Worm (Caenorhabditis elegans) whole organism, midembryonic: Measurements from ENCODE around the gene hpo-29.
A peak's percentile ranks its signal among the peaks of the same experiment; 100 is the strongest.

ENCODE experiments used
- T22C8.4 ChIP-seq: fragments of 200-800 bp; sonication (Bioruptor generic); IDR thresholded peaks from 2 replicates; pipeline ENCODE4 v1.3.6; 2022; ENCODE audit warnings: missing genetic modification characterization, missing compliant biosample characterization
- cog-1 ChIP-seq: sonication (generic microtip); optimal IDR thresholded peaks from 2 replicates; lab custom pipeline; 2016; ENCODE audit warnings: missing genetic modification characterization, missing compliant biosample characterization
- flt-1 ChIP-seq: fragments of 200-800 bp; sonication (Bioruptor generic); IDR thresholded peaks from 2 replicates; pipeline ENCODE4 v1.3.6; 2022; ENCODE audit warnings: missing genetic modification characterization, missing compliant biosample characterization
- klf-2 ChIP-seq: fragments of 200-800 bp; sonication (Bioruptor generic); conservative IDR thresholded peaks from 2 replicates; pipeline ENCODE4 v1.3.6; 2022; ENCODE audit warnings: missing genetic modification reagents, missing genetic modification characterization, missing compliant biosample characterization
- med-1 ChIP-seq: sonication (generic microtip); optimal IDR thresholded peaks from 2 replicates; lab custom pipeline; 2017; ENCODE audit warnings: missing genetic modification characterization, mild to moderate bottlenecking, missing compliant biosample characterization, antibody characterized with exemption, missing genetic modification reagents; ENCODE audit not compliant: insufficient read depth
- ref-1 ChIP-seq: fragments of 200-800 bp; sonication (Bioruptor generic); conservative IDR thresholded peaks from 2 replicates; pipeline ENCODE4 v1.3.6; 2022; ENCODE audit warnings: missing genetic modification reagents, missing genetic modification characterization, missing compliant biosample characterization
- tab-1 ChIP-seq: fragments of 200-800 bp; sonication (Bioruptor generic); IDR thresholded peaks from 2 replicates; pipeline ENCODE4 v1.3.6; 2022; ENCODE audit warnings: missing genetic modification characterization, missing compliant biosample characterization
- ztf-23 ChIP-seq: fragments of 200-800 bp; sonication (Bioruptor generic); IDR thresholded peaks from 2 replicates; pipeline ENCODE4 v1.3.6; 2022; ENCODE audit warnings: missing genetic modification reagents, missing genetic modification characterization, missing compliant biosample characterization
- ztf-29 ChIP-seq: fragments of 200-800 bp; sonication (Bioruptor generic); IDR thresholded peaks from 2 replicates; pipeline ENCODE4 v1.3.6; 2022; ENCODE audit warnings: missing genetic modification reagents, missing genetic modification characterization, missing compliant biosample characterization

hpo-29 gene

DNA sequence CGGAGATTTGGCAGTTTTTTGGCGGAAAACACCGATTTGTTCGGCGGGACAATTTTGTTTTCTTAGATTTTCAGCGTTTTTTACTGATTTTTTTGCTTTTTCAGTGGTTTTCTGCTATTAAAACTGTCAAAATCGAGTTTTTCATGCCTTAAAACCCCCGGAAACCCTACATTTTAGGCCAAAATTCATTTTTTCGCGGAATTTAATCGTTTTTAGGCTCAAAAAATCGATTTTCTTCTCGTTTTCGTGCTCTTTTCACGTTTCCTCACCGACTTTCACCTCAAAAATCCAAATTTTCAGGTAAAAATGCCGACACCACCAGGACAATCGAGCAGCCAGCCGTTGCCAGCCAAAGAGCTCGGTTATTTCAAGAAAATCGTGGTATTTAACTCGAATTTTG, at the start of gene hpo-29:
hpo-29 (plus strand) TSS at position 301 of the 400 bp plus-strand sequence.
- no peak for TF ChIP-seq T22C8.4 (GFP tag; lab: Robert Waterston, UW)
- no peak for TF ChIP-seq flt-1 (GFP tag; lab: Robert Waterston, UW)
- TF ChIP-seq cog-1 (tag; lab: Kevin White, UChicago): no peak

DNA sequence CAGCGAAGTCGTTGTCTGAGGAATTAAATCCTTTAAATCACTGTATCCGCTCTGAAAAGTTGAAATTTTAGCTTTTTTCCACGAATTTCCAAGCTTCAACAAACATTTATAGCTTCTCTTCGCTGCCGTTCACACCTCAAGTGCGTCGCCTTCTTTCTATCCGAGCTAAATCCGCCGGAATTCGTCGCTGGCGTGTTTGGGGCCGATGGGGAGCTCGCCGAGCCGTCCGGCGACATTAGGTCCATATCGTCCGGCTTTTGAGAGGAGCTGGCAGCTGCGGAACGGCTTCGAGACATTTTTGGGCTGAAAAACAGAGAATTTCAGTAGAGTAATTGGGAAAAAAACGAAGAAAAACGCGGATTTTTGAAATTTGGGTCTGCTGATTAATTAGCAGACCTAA, 47.8 kb upstream of the hpo-29 start, which contains the start of gene mxl-2:
mxl-2 (minus strand) TSS at position 303 of the 400 bp plus-strand sequence.
- TF ChIP-seq tab-1 (no peak), T22C8.4 (GFP tag; lab: Robert Waterston, UW) (no peak), ztf-23 (GFP tag; lab: Robert Waterston, UW) (no peak), klf-2 (GFP tag; lab: Robert Waterston, UW) (no peak), flt-1 (GFP tag; lab: Robert Waterston, UW) (no peak), med-1 (GFP tag; lab: Kevin White, UChicago) (no peak), ztf-29 (GFP tag; lab: Robert Waterston, UW) (no peak), cog-1 (tag; lab: Kevin White, UChicago) (no peak), ref-1 (no peak)

DNA sequence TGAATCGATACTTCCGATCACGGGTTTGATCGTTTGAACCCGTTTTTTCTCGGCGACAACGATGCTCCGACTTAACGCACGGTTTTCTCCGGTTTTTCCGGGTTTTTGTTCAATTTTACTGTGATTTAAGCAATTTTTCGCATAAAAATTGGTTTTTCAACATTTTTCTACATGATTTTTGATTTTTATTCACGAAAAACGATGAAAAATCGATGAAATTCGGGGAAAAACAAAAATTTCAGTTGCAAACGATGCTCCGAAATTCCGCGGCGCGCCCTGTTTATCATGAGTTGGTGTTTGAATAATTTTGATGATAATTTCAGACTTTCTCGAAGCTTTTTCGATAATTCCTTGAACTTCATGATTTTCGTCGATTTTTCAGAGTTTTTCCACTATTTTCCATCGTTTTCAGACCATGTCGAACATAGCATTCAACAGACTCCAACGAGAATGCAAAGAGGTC, 47.2 kb upstream of the hpo-29 start, which contains the start of gene ubc-20:
ubc-20 (plus strand) TSS at position 413 of the 463 bp plus-strand sequence.
- TF ChIP-seq ztf-29 (GFP tag; lab: Robert Waterston, UW): no peak

DNA sequence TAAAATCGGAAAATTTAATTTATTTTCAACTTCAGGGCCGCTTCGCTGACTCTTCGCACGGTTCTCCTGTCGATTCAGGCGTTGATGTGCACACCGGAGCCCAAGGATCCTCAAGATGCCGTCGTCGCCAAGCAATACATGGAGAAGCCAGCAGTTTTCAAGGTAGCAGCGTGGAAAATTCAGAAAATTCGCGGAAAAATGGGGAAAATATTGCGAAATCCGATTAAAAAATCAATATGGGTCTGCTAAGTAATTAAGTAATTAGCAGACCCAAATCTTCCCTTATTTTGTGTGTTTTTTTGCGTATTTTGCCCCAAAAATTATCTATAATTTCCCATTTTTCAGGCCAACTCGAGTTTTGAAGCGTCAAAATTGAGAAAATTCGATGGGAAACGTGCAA, 46.4 kb upstream of the hpo-29 start:
- no peak for TF ChIP-seq med-1 (GFP tag; lab: Kevin White, UChicago)
- no peak for TF ChIP-seq ztf-29 (GFP tag; lab: Robert Waterston, UW)
- no peak for TF ChIP-seq klf-2 (GFP tag; lab: Robert Waterston, UW)
- no peak for TF ChIP-seq cog-1 (tag; lab: Kevin White, UChicago)
- TF ChIP-seq ztf-23 (GFP tag; lab: Robert Waterston, UW): no peak
- no peak for TF ChIP-seq T22C8.4 (GFP tag; lab: Robert Waterston, UW)

DNA sequence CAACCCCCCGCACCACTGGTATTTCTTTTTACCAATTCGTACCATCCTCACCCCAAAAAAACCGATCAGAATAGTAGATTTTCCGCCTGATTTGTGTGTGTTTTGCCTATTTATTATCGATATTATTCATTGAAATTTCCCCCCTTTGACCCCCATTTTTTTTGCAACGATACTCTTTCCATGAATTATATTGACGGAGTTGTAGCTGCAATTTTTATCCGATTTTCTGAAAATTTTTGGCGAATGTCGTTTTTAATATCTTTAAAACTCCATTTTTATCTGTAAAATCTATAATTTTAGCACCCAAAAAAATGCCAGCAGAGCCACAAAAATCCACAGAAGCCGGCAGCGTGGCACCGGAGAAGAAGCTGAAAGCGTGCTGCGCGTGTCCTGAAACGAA, 45.0 kb upstream of the hpo-29 start, which contains the start of gene cox-17:
cox-17 (plus strand) TSS at position 301 of the 400 bp plus-strand sequence.
- TF ChIP-seq klf-2 (GFP tag; lab: Robert Waterston, UW) (no peak), med-1 (GFP tag; lab: Kevin White, UChicago) (no peak)

DNA sequence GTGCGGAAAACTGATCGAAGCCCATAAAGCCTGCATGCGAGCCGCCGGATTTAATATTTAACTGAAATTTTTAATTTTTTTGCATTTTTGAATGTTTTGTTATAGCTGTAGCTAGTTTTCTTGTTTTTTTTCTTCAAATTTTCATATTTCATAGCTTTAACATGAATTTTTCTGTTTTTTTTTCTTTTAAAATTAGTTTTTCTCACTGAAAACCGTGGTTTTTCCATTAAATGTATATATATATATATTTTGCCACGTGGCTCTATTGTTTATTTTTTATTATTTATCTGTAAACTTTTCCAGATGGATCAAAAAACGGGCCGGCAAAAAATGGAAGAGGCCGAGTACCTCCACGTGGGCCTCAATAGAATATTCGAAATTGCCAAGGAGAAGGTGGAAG, 43.8 kb upstream of the hpo-29 start, which contains the start of gene sec-20:
sec-20 (plus strand) TSS at position 301 of the 400 bp plus-strand sequence.
- TF ChIP-seq ztf-23 (GFP tag; lab: Robert Waterston, UW) (no peak), cog-1 (tag; lab: Kevin White, UChicago) (no peak), flt-1 (GFP tag; lab: Robert Waterston, UW) (no peak), med-1 (GFP tag; lab: Kevin White, UChicago) (no peak), T22C8.4 (GFP tag; lab: Robert Waterston, UW) (no peak), tab-1 (no peak), ztf-29 (GFP tag; lab: Robert Waterston, UW) (no peak)

DNA sequence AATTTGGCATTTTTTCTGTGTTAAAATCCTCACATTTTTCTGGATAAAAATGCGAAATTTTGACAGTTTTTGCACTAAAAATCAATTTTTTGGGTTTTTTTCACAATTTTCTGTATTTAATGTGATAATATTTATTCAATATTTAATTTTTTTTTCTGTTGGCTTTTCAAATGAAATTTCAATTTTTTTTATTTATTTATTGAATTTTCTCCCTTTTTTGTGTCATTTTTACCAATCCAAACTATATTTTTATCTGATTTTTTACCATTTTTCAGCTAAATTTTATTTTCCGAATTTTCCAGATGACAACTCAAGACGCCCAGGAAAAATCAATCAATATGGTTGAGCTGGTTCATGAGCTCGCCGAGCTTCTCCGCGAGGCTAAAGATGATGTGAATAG, 41.5 kb upstream of the hpo-29 start, which contains the start of gene F40G9.17:
F40G9.17 (plus strand) TSS at position 301 of the 400 bp plus-strand sequence.
- TF ChIP-seq med-1 (GFP tag; lab: Kevin White, UChicago) (no peak), tab-1 (no peak), ztf-29 (GFP tag; lab: Robert Waterston, UW) (no peak), T22C8.4 (GFP tag; lab: Robert Waterston, UW) (no peak), flt-1 (GFP tag; lab: Robert Waterston, UW) (no peak), ztf-23 (GFP tag; lab: Robert Waterston, UW) (no peak), ref-1 (no peak), cog-1 (tag; lab: Kevin White, UChicago) (no peak), klf-2 (GFP tag; lab: Robert Waterston, UW) (no peak)

DNA sequence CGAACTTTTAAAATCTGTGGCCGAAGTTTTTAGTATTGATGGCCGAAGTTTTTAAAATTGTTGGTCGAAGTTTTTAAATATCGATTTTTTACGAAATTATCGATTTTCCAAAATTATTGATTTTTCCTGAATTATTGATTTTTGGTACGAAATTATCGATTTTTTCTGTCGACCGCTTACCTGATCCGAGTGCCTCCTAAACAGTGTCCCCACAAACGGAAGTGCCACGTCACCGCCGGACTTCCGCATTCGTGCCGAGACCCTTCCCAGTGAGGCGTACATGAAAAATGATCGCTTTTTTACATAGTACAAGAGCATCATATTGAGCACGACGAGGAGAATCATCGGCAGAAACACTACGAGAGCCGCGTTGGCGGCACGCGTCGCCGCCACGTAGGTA, 31.7 kb upstream of the hpo-29 start:
- no peak for TF ChIP-seq ztf-23 (GFP tag; lab: Robert Waterston, UW)
- TF ChIP-seq T22C8.4 (GFP tag; lab: Robert Waterston, UW): peak; percentile 95
- no peak for TF ChIP-seq cog-1 (tag; lab: Kevin White, UChicago)

DNA sequence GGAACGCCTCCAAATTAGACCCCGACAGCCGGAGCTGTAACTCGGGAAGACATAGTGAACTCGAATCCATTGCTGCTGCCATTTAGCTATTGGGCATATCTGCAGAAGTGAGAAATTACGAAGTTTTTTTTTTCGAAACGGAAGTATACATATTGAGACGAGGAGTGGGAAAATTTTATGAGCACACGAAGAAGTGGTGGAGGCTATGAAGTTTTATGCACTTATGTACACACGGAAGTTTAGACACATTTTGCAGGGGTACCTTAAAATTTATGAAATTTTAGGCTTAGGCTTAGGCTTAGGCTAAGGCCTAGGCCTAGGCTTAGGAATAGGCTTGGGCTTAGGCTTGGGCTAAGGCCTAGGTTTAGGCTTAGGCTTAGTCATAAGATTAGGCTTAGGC, 28.6 kb upstream of the hpo-29 start, which contains the start of gene W10C4.1:
W10C4.1 (minus strand) TSS at position 101 of the 400 bp plus-strand sequence.
- no peak for TF ChIP-seq klf-2 (GFP tag; lab: Robert Waterston, UW)
- TF ChIP-seq ztf-29 (GFP tag; lab: Robert Waterston, UW): no peak
- no peak for TF ChIP-seq ref-1
- TF ChIP-seq med-1 (GFP tag; lab: Kevin White, UChicago): no peak
- TF ChIP-seq ztf-23 (GFP tag; lab: Robert Waterston, UW): no peak
- TF ChIP-seq flt-1 (GFP tag; lab: Robert Waterston, UW): no peak
- no peak for TF ChIP-seq tab-1
- no peak for TF ChIP-seq cog-1 (tag; lab: Kevin White, UChicago)
- TF ChIP-seq T22C8.4 (GFP tag; lab: Robert Waterston, UW): no peak

DNA sequence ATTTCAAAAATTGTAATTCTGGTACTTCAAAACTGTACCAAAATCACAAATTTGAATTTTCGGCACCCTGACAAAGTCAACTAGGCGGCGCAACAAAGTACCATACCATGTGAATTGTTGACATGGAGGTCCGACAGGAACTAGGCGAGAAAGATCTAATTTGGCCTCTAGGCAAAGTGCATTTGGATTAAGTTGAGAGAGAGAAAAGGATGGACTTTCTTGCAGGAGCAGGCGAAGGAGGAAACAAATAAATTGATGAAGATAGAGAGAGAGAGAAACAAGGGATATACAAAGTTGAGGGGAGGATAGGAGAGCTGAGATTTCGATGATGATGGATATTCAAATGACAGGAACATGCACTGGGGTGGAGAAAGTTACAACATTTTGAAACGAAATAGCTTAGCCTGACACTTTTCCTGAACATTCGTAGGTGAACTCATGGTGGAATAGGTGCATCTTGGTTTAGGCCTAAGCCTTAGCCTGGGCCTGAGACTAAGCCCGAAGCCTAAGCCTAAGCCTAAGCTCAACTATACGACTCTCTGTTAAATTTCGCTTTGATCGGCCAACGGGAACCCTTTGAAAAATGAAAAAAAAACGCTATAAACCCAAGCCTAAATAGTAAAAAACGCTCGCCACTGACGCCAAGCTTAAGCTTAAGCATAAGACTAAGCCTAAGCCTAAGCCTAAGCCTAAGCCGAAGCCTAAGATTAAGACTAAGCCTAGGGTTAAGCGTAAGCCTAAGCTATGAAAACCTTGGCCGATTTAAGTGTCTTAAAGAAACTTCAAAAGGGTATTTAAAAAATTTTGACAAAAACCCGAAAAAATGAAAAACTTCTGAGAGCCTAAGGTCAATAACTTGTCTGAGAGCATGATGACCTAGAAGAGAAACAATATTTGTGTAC, 26.6 kb upstream of the hpo-29 start:
- TF ChIP-seq med-1 (GFP tag; lab: Kevin White, UChicago): no peak
- no peak for TF ChIP-seq klf-2 (GFP tag; lab: Robert Waterston, UW)
- TF ChIP-seq ref-1: no peak
- no peak for TF ChIP-seq cog-1 (tag; lab: Kevin White, UChicago)
- no peak for TF ChIP-seq T22C8.4 (GFP tag; lab: Robert Waterston, UW)
- no peak for TF ChIP-seq ztf-29 (GFP tag; lab: Robert Waterston, UW)
- TF ChIP-seq tab-1: no peak
- TF ChIP-seq flt-1 (GFP tag; lab: Robert Waterston, UW): no peak
- TF ChIP-seq ztf-23 (GFP tag; lab: Robert Waterston, UW): no peak
